Fruit fly (Drosophila melanogaster) whole organism, embryonic: ENCODE data around the gene CG4004.

Experiments
- Awh ChIP-seq: fragments of 200-800 bp; sonication (Bioruptor generic); IDR thresholded peaks from 2 replicates; pipeline ENCODE4, ENCODE4 v1.3.6; 2022; ENCODE audit warnings: missing biosample characterization, missing genetic modification characterization
- Bteb2 ChIP-seq: fragments of 200-800 bp; sonication (Bioruptor generic); optimal IDR thresholded peaks from 2 replicates; lab custom pipeline; 2016; ENCODE audit warnings: missing biosample characterization, missing genetic modification characterization
- C15 ChIP-seq: fragments of 200-800 bp; sonication (Bioruptor generic); IDR thresholded peaks from 3 replicates; pipeline ENCODE4 v1.3.6; 2022; ENCODE audit warnings: missing biosample characterization, missing genetic modification characterization
- CG10147 ChIP-seq: fragments of 200-800 bp; sonication (Bioruptor generic); optimal IDR thresholded peaks from 2 replicates; lab custom pipeline; 2019; ENCODE audit warnings: missing biosample characterization, mild to moderate bottlenecking, missing genetic modification characterization, moderate library complexity
- CG10979 ChIP-seq: fragments of 200-800 bp; sonication (Bioruptor generic); optimal IDR thresholded peaks from 2 replicates; lab custom pipeline; 2018; ENCODE audit warnings: missing biosample characterization, mild to moderate bottlenecking, missing genetic modification characterization, moderate library complexity
- CG1602 ChIP-seq: fragments of 200-800 bp; sonication (Bioruptor generic); optimal IDR thresholded peaks from 3 replicates; lab custom pipeline; 2016; ENCODE audit warnings: missing biosample characterization, missing genetic modification characterization
- CG2199 ChIP-seq: fragments of 200-800 bp; sonication (Bioruptor generic); IDR thresholded peaks from 3 replicates; pipeline ENCODE4 v1.3.6; 2022; ENCODE audit warnings: missing biosample characterization, missing genetic modification characterization
- CG30403 ChIP-seq: fragments of 200-800 bp; sonication (Bioruptor generic); optimal IDR thresholded peaks from 3 replicates; lab custom pipeline; 2016; ENCODE audit warnings: missing biosample characterization, missing genetic modification characterization
- CG33213 ChIP-seq: fragments of 200-800 bp; sonication (Bioruptor generic); optimal IDR thresholded peaks from 3 replicates; lab custom pipeline; 2016; ENCODE audit warnings: missing biosample characterization, missing genetic modification characterization
- CG4328 ChIP-seq: fragments of 200-800 bp; sonication (Bioruptor generic); optimal IDR thresholded peaks from 3 replicates; lab custom pipeline; 2017; ENCODE audit warnings: missing biosample characterization, missing genetic modification reagents, missing genetic modification characterization
- CG4360 ChIP-seq: fragments of 200-800 bp; sonication (Bioruptor generic); IDR thresholded peaks from 2 replicates; pipeline ENCODE4 v1.3.6; 2022; ENCODE audit warnings: missing biosample characterization, missing genetic modification characterization
- CG6765 ChIP-seq: fragments of 200-800 bp; sonication (Bioruptor generic); optimal IDR thresholded peaks from 3 replicates; lab custom pipeline; 2017; ENCODE audit warnings: missing biosample characterization, mild to moderate bottlenecking, missing genetic modification characterization
- CG6791 ChIP-seq: fragments of 200-800 bp; sonication (Bioruptor generic); IDR thresholded peaks from 3 replicates; pipeline ENCODE4 v1.3.6; 2022; ENCODE audit warnings: missing biosample characterization, missing genetic modification characterization; ENCODE audit not compliant: partially characterized antibody
- CG7271 ChIP-seq: fragments of 200-800 bp; sonication (Bioruptor generic); optimal IDR thresholded peaks from 2 replicates; lab custom pipeline; 2018; ENCODE audit warnings: missing biosample characterization, mild to moderate bottlenecking, missing genetic modification characterization, moderate library complexity
- CG7987 ChIP-seq: fragments of 200-800 bp; sonication (Bioruptor generic); optimal IDR thresholded peaks from 2 replicates; lab custom pipeline; 2018; ENCODE audit warnings: missing biosample characterization, mild to moderate bottlenecking, missing genetic modification characterization, moderate library complexity
- CG9215 ChIP-seq: fragments of 200-800 bp; sonication (Bioruptor generic); IDR thresholded peaks from 2 replicates; pipeline ENCODE4 v1.3.6; 2022; ENCODE audit warnings: missing biosample characterization, missing genetic modification characterization
- CG9876 ChIP-seq: fragments of 200-800 bp; sonication (Bioruptor generic); optimal IDR thresholded peaks from 2 replicates; lab custom pipeline; 2016; ENCODE audit warnings: missing biosample characterization, missing genetic modification characterization
- CoRest ChIP-seq: fragments of 200-800 bp; sonication (Bioruptor generic); optimal IDR thresholded peaks from 3 replicates; lab custom pipeline; 2018; ENCODE audit warnings: missing biosample characterization, mild to moderate bottlenecking, missing genetic modification characterization, moderate library complexity
- E2f2 ChIP-seq: fragments of 200-800 bp; sonication (Bioruptor generic); IDR thresholded peaks from 2 replicates; pipeline ENCODE4 v1.3.6; 2022; ENCODE audit warnings: missing biosample characterization, missing genetic modification characterization
- Ets97D ChIP-seq: fragments of 200-800 bp; sonication (Bioruptor generic); optimal IDR thresholded peaks from 3 replicates; lab custom pipeline; 2016; ENCODE audit warnings: missing biosample characterization, missing genetic modification characterization
- GATAe ChIP-seq: fragments of 200-800 bp; sonication (Bioruptor generic); conservative IDR thresholded peaks from 2 replicates; pipeline ENCODE4 v1.3.6; 2022; ENCODE audit warnings: missing biosample characterization, missing genetic modification characterization
- HmgD ChIP-seq: fragments of 200-800 bp; sonication (Bioruptor generic); optimal IDR thresholded peaks from 3 replicates; lab custom pipeline; 2016; ENCODE audit warnings: missing biosample characterization, missing genetic modification characterization
- Hmx ChIP-seq: fragments of 200-800 bp; sonication (Bioruptor generic); optimal IDR thresholded peaks from 2 replicates; lab custom pipeline; 2016; ENCODE audit warnings: missing biosample characterization, missing genetic modification characterization
- Hr3 ChIP-seq: fragments of 200-800 bp; sonication (Bioruptor generic); optimal IDR thresholded peaks from 3 replicates; lab custom pipeline; 2016; ENCODE audit warnings: missing biosample characterization, missing genetic modification characterization
- Meics ChIP-seq: fragments of 200-800 bp; sonication (Bioruptor generic); optimal IDR thresholded peaks from 2 replicates; lab custom pipeline; 2017; ENCODE audit warnings: missing biosample characterization, mild to moderate bottlenecking, missing genetic modification characterization
- Mrtf ChIP-seq: fragments of 200-800 bp; sonication (Bioruptor generic); IDR thresholded peaks from 3 replicates; pipeline ENCODE4 v1.3.6; 2022; ENCODE audit warnings: missing biosample characterization, missing genetic modification characterization
- NK7.1 ChIP-seq: fragments of 200-800 bp; sonication (Bioruptor generic); optimal IDR thresholded peaks from 3 replicates; lab custom pipeline; 2016; ENCODE audit warnings: missing biosample characterization, missing genetic modification characterization
- Nf-YA ChIP-seq: fragments of 200-800 bp; sonication (Bioruptor generic); IDR thresholded peaks from 2 replicates; pipeline ENCODE4 v1.3.6; 2022; ENCODE audit warnings: missing biosample characterization, missing genetic modification characterization
- Oli ChIP-seq: fragments of 200-800 bp; sonication (Bioruptor generic); optimal IDR thresholded peaks from 2 replicates; lab custom pipeline; 2018; ENCODE audit warnings: missing biosample characterization, mild to moderate bottlenecking, missing genetic modification characterization, moderate library complexity
- Sin3A ChIP-seq: fragments of >200 bp; optimal IDR thresholded peaks from 2 replicates; lab custom pipeline; 2018
- TFAM ChIP-seq: fragments of 200-800 bp; sonication (Bioruptor generic); optimal IDR thresholded peaks from 2 replicates; lab custom pipeline; 2017; ENCODE audit warnings: missing biosample characterization, missing genetic modification characterization, inconsistent platforms
- Xrp1 ChIP-seq: fragments of 200-800 bp; sonication (Bioruptor generic); IDR thresholded peaks from 2 replicates; pipeline ENCODE4 v1.3.6; 2022; ENCODE audit warnings: missing biosample characterization, missing genetic modification characterization
- br ChIP-seq: fragments of >200 bp; optimal IDR thresholded peaks from 2 replicates; lab custom pipeline; 2017
- cad ChIP-seq: fragments of >200 bp; optimal IDR thresholded peaks from 2 replicates; lab custom pipeline; 2017; ENCODE audit warnings: missing biosample characterization, missing genetic modification characterization
- croc ChIP-seq: fragments of 200-800 bp; sonication (Bioruptor generic); conservative IDR thresholded peaks from 3 replicates; pipeline ENCODE4 v1.3.6; 2022; ENCODE audit warnings: missing biosample characterization, missing genetic modification characterization
- danr ChIP-seq: fragments of 200-800 bp; sonication (Bioruptor generic); IDR thresholded peaks from 2 replicates; pipeline ENCODE4 v1.3.6; 2022; ENCODE audit warnings: missing biosample characterization, missing genetic modification characterization
- dpn ChIP-seq, 2 experiments: fragments of 200-800 bp; sonication (Bioruptor generic); optimal IDR thresholded peaks; 3 replicates each; lab custom pipeline; 2016; ENCODE audit warnings: missing biosample characterization in 2 of 2, missing genetic modification characterization in 2 of 2
- dysf ChIP-seq: fragments of 200-800 bp; sonication (Bioruptor generic); IDR thresholded peaks from 3 replicates; pipeline ENCODE4 v1.3.6; 2022; ENCODE audit warnings: missing biosample characterization, missing genetic modification characterization
- jigr1 ChIP-seq: fragments of 200-800 bp; sonication (Bioruptor generic); IDR thresholded peaks from 3 replicates; pipeline ENCODE4 v1.3.6; 2022; ENCODE audit warnings: missing biosample characterization, missing genetic modification characterization
- ken ChIP-seq: fragments of 200-800 bp; sonication (Bioruptor generic); IDR thresholded peaks from 3 replicates; pipeline ENCODE4 v1.3.6; 2022; ENCODE audit warnings: missing biosample characterization, missing genetic modification characterization
- klu ChIP-seq: fragments of 200-800 bp; sonication (Bioruptor generic); IDR thresholded peaks from 2 replicates; pipeline ENCODE4 v1.3.6; 2022; ENCODE audit warnings: missing biosample characterization, missing genetic modification characterization
- kni ChIP-seq: fragments of 200-800 bp; sonication (Bioruptor generic); optimal IDR thresholded peaks from 3 replicates; lab custom pipeline; 2017; ENCODE audit warnings: mild to moderate bottlenecking, missing biosample characterization, missing genetic modification reagents, missing genetic modification characterization
- lov ChIP-seq, 2 experiments: fragments of 200-800 bp in 1 of 2; fragments of >200 bp in 1 of 2; sonication (Bioruptor generic) in 1 of 2; IDR thresholded peaks in 1 of 2; optimal IDR thresholded peaks in 1 of 2; 2 replicates in 1 of 2; 3 replicates in 1 of 2; pipeline versions ENCODE4 v1.3.6 to Lab custom; 2017 to 2022; ENCODE audit warnings: missing biosample characterization in 1 of 2, missing genetic modification characterization in 1 of 2
- nerfin-2 ChIP-seq: fragments of 200-800 bp; sonication (Bioruptor generic); IDR thresholded peaks from 2 replicates; pipeline ENCODE4 v1.3.6; 2022; ENCODE audit warnings: missing biosample characterization, missing genetic modification characterization; ENCODE audit not compliant: partially characterized antibody
- p53 ChIP-seq: fragments of 200-800 bp; sonication (Bioruptor generic); optimal IDR thresholded peaks from 2 replicates; lab custom pipeline; 2016; ENCODE audit warnings: missing biosample characterization, missing genetic modification characterization
- pnt ChIP-seq: fragments of 200-800 bp; sonication (Bioruptor generic); optimal IDR thresholded peaks from 3 replicates; lab custom pipeline; 2016; ENCODE audit warnings: missing biosample characterization, missing genetic modification characterization
- psq ChIP-seq: fragments of 200-800 bp; sonication (Bioruptor generic); optimal IDR thresholded peaks from 2 replicates; lab custom pipeline; 2017; ENCODE audit warnings: missing biosample characterization, missing genetic modification characterization
- seq ChIP-seq: fragments of 200-800 bp; sonication (Bioruptor generic); IDR thresholded peaks from 2 replicates; pipeline ENCODE4 v1.3.6; 2022; ENCODE audit warnings: missing biosample characterization, missing genetic modification characterization
- sim ChIP-seq: fragments of 200-800 bp; sonication (Bioruptor generic); IDR thresholded peaks from 2 replicates; pipeline ENCODE4 v1.3.6; 2022; ENCODE audit warnings: missing biosample characterization, missing genetic modification characterization
- sob ChIP-seq: fragments of 200-800 bp; sonication (Bioruptor generic); IDR thresholded peaks from 2 replicates; pipeline ENCODE4 v1.3.6; 2022; ENCODE audit warnings: missing biosample characterization, missing genetic modification characterization
- tll ChIP-seq, 2 experiments: fragments of 200-800 bp in 1 of 2; fragments of >200 bp in 1 of 2; sonication (Bioruptor generic) in 1 of 2; optimal IDR thresholded peaks; 2 replicates each; lab custom pipeline; 2017 to 2019; ENCODE audit warnings: missing biosample characterization in 2 of 2, missing genetic modification characterization in 2 of 2, mild to moderate bottlenecking in 1 of 2, moderate library complexity in 1 of 2
- wdn ChIP-seq: fragments of 200-800 bp; sonication (Bioruptor generic); IDR thresholded peaks from 2 replicates; pipeline ENCODE4 v1.3.6; 2022; ENCODE audit warnings: missing biosample characterization, missing genetic modification characterization

The CG4004 gene

DNA sequence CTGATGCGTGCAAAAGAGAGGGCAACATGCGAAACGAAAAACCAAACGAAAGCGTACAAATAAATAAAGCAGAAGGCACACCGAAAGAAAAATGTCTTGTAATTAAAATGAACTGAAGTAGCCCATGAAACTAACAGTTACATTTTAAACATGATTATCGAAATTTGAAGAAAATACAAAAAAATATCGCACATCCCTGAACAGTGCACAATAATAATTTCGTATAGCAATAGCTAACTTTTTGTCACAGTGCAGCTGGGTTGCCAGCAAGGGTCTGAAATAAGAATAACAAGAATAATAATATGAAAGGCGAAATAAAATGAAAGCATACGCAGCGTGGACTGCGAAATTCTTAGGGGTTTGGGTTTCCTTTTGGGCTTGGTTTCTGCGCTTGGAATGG is 8.2 kb downstream of the CG4004 start (continued):
- TF ChIP-seq Meics (peak; percentile 99), C15 (GFP tag; lab: Robert Waterston, UW) (peak; percentile 99), danr (peak; percentile 98), CG33213 (peak; percentile 99), CG9215 (GFP tag; lab: Robert Waterston, UW) (peak; percentile 98), GATAe (peak; percentile 97), p53 (GFP tag; lab: Kevin White, UChicago) (peak; percentile 92), nerfin-2 (no peak), tll (GFP tag; optimal IDR thresholded peaks at IDR 0.05; lab: Kevin White, UChicago) (peak; percentile 15 to 56), croc (GFP tag; lab: Robert Waterston, UW) (peak; percentile 99), br (lab: Kevin White, UChicago) (no peak), Mrtf (GFP tag; lab: Robert Waterston, UW) (peak; percentile 99), wdn (peak; percentile 98), Sin3A (no peak), CoRest (peak; percentile 99), dpn (GFP tag; optimal IDR thresholded peaks at IDR 0.05; lab: Kevin White, UChicago) (peak; percentile 99 to 100), CG30403 (GFP tag; lab: Kevin White, UChicago) (peak; percentile 100), CG7987 (GFP tag; lab: Kevin White, UChicago) (peak; percentile 96), CG6791 (GFP tag; lab: Robert Waterston, UW) (no peak), CG10979 (peak; percentile 99), Hr3 (GFP tag; lab: Kevin White, UChicago) (peak; percentile 99), klu (GFP tag; lab: Robert Waterston, UW) (peak; percentile 99), Nf-YA (GFP tag; lab: Robert Waterston, UW) (peak; percentile 98), seq (GFP tag; lab: Robert Waterston, UW) (peak; percentile 97), lov (optimal IDR thresholded peaks at IDR 0.05; lab: Kevin White, UChicago) (no peak), lov (GFP tag; IDR thresholded peaks at IDR 0.05; lab: Robert Waterston, UW) (peak; percentile 99), Ets97D (GFP tag; lab: Kevin White, UChicago) (peak; percentile 95), kni (no peak), CG1602 (GFP tag; lab: Kevin White, UChicago) (peak; percentile 99), Xrp1 (GFP tag; lab: Robert Waterston, UW) (peak; percentile 100), E2f2 (GFP tag; lab: Robert Waterston, UW) (peak; percentile 71), ken (GFP tag; lab: Robert Waterston, UW) (peak; percentile 99), CG7271 (tag; lab: Kevin White, UChicago) (peak; percentile 92), dysf (GFP tag; lab: Robert Waterston, UW) (peak; percentile 99), sob (GFP tag; lab: Robert Waterston, UW) (peak; percentile 99), Bteb2 (GFP tag; lab: Kevin White, UChicago) (peak; percentile 99), CG6765 (GFP tag; lab: Kevin White, UChicago) (peak; percentile 98), CG4328 (GFP tag; lab: Kevin White, UChicago) (peak; percentile 89), pnt (GFP tag; lab: Kevin White, UChicago) (peak; percentile 99), HmgD (GFP tag; lab: Kevin White, UChicago) (peak; percentile 99), cad (no peak), NK7.1 (peak; percentile 99), sim (GFP tag; lab: Robert Waterston, UW) (peak; percentile 98), CG9876 (GFP tag; lab: Kevin White, UChicago) (peak; percentile 99), Hmx (GFP tag; lab: Kevin White, UChicago) (peak; percentile 98), Awh (peak; percentile 99), TFAM (GFP tag; lab: Kevin White, UChicago) (peak; percentile 96), jigr1 (peak; percentile 98), CG4360 (GFP tag; lab: Robert Waterston, UW) (0 out of 2 replicates have a peak, but pooled peaks have one; percentile 66), CG2199 (GFP tag; lab: Robert Waterston, UW) (peak; percentile 99), Oli (tag; lab: Kevin White, UChicago) (peak; percentile 99), CG10147 (GFP tag; lab: Kevin White, UChicago) (peak; percentile 99), psq (peak; percentile 99)
